Fruit fly (Drosophila melanogaster) whole organism, embryonic: Measurements from ENCODE around the gene Usp8.
A peak's percentile ranks its signal among the peaks of the same experiment; 100 is the strongest.

Source experiments
- Ada2b ChIP-seq: fragments of 200-800 bp; sonication (Bioruptor generic); IDR thresholded peaks from 2 replicates; pipeline ENCODE4 v1.3.6; 2022; ENCODE audit warnings: missing biosample characterization, missing genetic modification characterization
- CG1024 ChIP-seq: fragments of 200-800 bp; sonication (Bioruptor generic); IDR thresholded peaks from 2 replicates; pipeline ENCODE4 v1.3.6; 2022; ENCODE audit warnings: missing biosample characterization, missing genetic modification characterization
- CG10274 ChIP-seq: fragments of 200-800 bp; sonication (Bioruptor generic); optimal IDR thresholded peaks from 3 replicates; lab custom pipeline; 2017; ENCODE audit warnings: missing biosample characterization, mild to moderate bottlenecking, missing genetic modification characterization
- CG10462 ChIP-seq: fragments of 200-800 bp; sonication (Bioruptor generic); optimal IDR thresholded peaks from 2 replicates; lab custom pipeline; 2016; ENCODE audit warnings: missing biosample characterization, missing genetic modification characterization
- CG11695 ChIP-seq: fragments of 200-800 bp; sonication (Bioruptor generic); IDR thresholded peaks from 3 replicates; pipeline ENCODE4 v1.3.6; 2022; ENCODE audit warnings: missing biosample characterization, missing genetic modification characterization
- CG11696 ChIP-seq: fragments of 200-800 bp; sonication (Bioruptor generic); IDR thresholded peaks from 2 replicates; pipeline ENCODE4 v1.3.6; 2022; ENCODE audit warnings: missing biosample characterization, missing genetic modification characterization
- CG12659 ChIP-seq: fragments of 200-800 bp; sonication (Bioruptor generic); optimal IDR thresholded peaks from 3 replicates; lab custom pipeline; 2017; ENCODE audit warnings: mild to moderate bottlenecking, missing biosample characterization, missing genetic modification reagents, missing genetic modification characterization
- CG14860 ChIP-seq: fragments of 200-800 bp; sonication (Bioruptor generic); IDR thresholded peaks from 3 replicates; pipeline ENCODE4 v1.3.6; 2022; ENCODE audit warnings: missing biosample characterization, missing genetic modification characterization; ENCODE audit not compliant: partially characterized antibody
- CG15514 ChIP-seq: fragments of 200-800 bp; sonication (Bioruptor generic); optimal IDR thresholded peaks from 3 replicates; lab custom pipeline; 2017; ENCODE audit warnings: missing biosample characterization, missing genetic modification characterization, mild to moderate bottlenecking, moderate library complexity, missing genetic modification reagents
- CG16779 ChIP-seq: fragments of 200-800 bp; sonication (Bioruptor generic); IDR thresholded peaks from 2 replicates; pipeline ENCODE4 v1.3.6; 2022; ENCODE audit warnings: missing biosample characterization, missing genetic modification characterization
- CG17359 ChIP-seq: fragments of 200-800 bp; sonication (Bioruptor generic); optimal IDR thresholded peaks from 3 replicates; lab custom pipeline; 2018; ENCODE audit warnings: missing biosample characterization, mild to moderate bottlenecking, missing genetic modification characterization, moderate library complexity
- CG18011 ChIP-seq: fragments of 200-800 bp; sonication (Bioruptor generic); optimal IDR thresholded peaks from 2 replicates; lab custom pipeline; 2017; ENCODE audit warnings: missing biosample characterization, missing genetic modification characterization, mild to moderate bottlenecking, moderate library complexity, missing genotype
- CG3065 ChIP-seq: fragments of 200-800 bp; sonication (Bioruptor generic); optimal IDR thresholded peaks from 2 replicates; lab custom pipeline; 2016; ENCODE audit warnings: missing biosample characterization, missing genetic modification characterization
- CG3163 ChIP-seq: fragments of 200-800 bp; sonication (Bioruptor generic); optimal IDR thresholded peaks from 3 replicates; lab custom pipeline; 2016; ENCODE audit warnings: missing biosample characterization, missing genetic modification characterization
- CG4328 ChIP-seq: fragments of 200-800 bp; sonication (Bioruptor generic); optimal IDR thresholded peaks from 3 replicates; lab custom pipeline; 2017; ENCODE audit warnings: missing biosample characterization, missing genetic modification reagents, missing genetic modification characterization
- CG7745 ChIP-seq: fragments of 200-800 bp; sonication (Bioruptor generic); optimal IDR thresholded peaks from 2 replicates; lab custom pipeline; 2018; ENCODE audit warnings: missing biosample characterization, mild to moderate bottlenecking, missing genetic modification characterization, moderate library complexity
- CG8290 ChIP-seq, 3 experiments: fragments of 200-800 bp; sonication (Bioruptor generic); optimal IDR thresholded peaks; 2 replicates each; lab custom pipeline; 2016 to 2019; ENCODE audit warnings: missing biosample characterization in 3 of 3, missing genetic modification characterization in 3 of 3, mild to moderate bottlenecking in 2 of 3, moderate library complexity in 1 of 3
- CG8359 ChIP-seq: fragments of 200-800 bp; sonication (Bioruptor generic); optimal IDR thresholded peaks from 2 replicates; lab custom pipeline; 2017; ENCODE audit warnings: missing biosample characterization, mild to moderate bottlenecking, missing genetic modification characterization, borderline replicate concordance
- CG9437 ChIP-seq: fragments of 200-800 bp; sonication (Bioruptor generic); optimal IDR thresholded peaks from 2 replicates; lab custom pipeline; 2018; ENCODE audit warnings: missing biosample characterization, mild to moderate bottlenecking, missing genetic modification characterization
- CG9876 ChIP-seq: fragments of 200-800 bp; sonication (Bioruptor generic); optimal IDR thresholded peaks from 2 replicates; lab custom pipeline; 2016; ENCODE audit warnings: missing biosample characterization, missing genetic modification characterization
- Camta ChIP-seq: fragments of 200-800 bp; sonication (Bioruptor generic); optimal IDR thresholded peaks from 2 replicates; lab custom pipeline; 2016; ENCODE audit warnings: missing biosample characterization, missing genetic modification characterization
- Gsc ChIP-seq: fragments of 200-800 bp; sonication (Bioruptor generic); IDR thresholded peaks from 2 replicates; pipeline ENCODE4 v1.3.6; 2022; ENCODE audit warnings: missing biosample characterization, missing genetic modification characterization
- HLH4C ChIP-seq: fragments of 200-800 bp; sonication (Bioruptor generic); IDR thresholded peaks from 3 replicates; pipeline ENCODE4 v1.3.6; 2022; ENCODE audit warnings: missing biosample characterization, missing genetic modification characterization; ENCODE audit not compliant: partially characterized antibody
- NC2α ChIP-seq: fragments of 200-800 bp; sonication (Bioruptor generic); optimal IDR thresholded peaks from 2 replicates; lab custom pipeline; 2016; ENCODE audit warnings: missing biosample characterization, missing genetic modification characterization
- Oli ChIP-seq: fragments of 200-800 bp; sonication (Bioruptor generic); optimal IDR thresholded peaks from 2 replicates; lab custom pipeline; 2018; ENCODE audit warnings: missing biosample characterization, mild to moderate bottlenecking, missing genetic modification characterization, moderate library complexity
- Rfx ChIP-seq: fragments of 200-800 bp; sonication (Bioruptor generic); IDR thresholded peaks from 2 replicates; pipeline ENCODE4 v1.3.6; 2022; ENCODE audit warnings: missing biosample characterization, missing genetic modification characterization
- Scr ChIP-seq: fragments of 200-800 bp; sonication (Bioruptor generic); IDR thresholded peaks from 2 replicates; pipeline ENCODE4 v1.3.6; 2022; ENCODE audit warnings: missing biosample characterization, missing genetic modification characterization; ENCODE audit not compliant: partially characterized antibody
- amos ChIP-seq: fragments of 200-800 bp; sonication (Bioruptor generic); IDR thresholded peaks from 2 replicates; pipeline ENCODE4 v1.3.6; 2022; ENCODE audit warnings: missing biosample characterization, missing genetic modification characterization; ENCODE audit not compliant: partially characterized antibody
- cad ChIP-seq: fragments of >200 bp; optimal IDR thresholded peaks from 2 replicates; lab custom pipeline; 2017; ENCODE audit warnings: missing biosample characterization, missing genetic modification characterization
- danr ChIP-seq: fragments of 200-800 bp; sonication (Bioruptor generic); IDR thresholded peaks from 2 replicates; pipeline ENCODE4 v1.3.6; 2022; ENCODE audit warnings: missing biosample characterization, missing genetic modification characterization
- dm ChIP-seq: fragments of 200-800 bp; sonication (Bioruptor generic); optimal IDR thresholded peaks from 3 replicates; lab custom pipeline; 2016; ENCODE audit warnings: missing biosample characterization, missing genetic modification characterization
- dysf ChIP-seq: fragments of 200-800 bp; sonication (Bioruptor generic); IDR thresholded peaks from 3 replicates; pipeline ENCODE4 v1.3.6; 2022; ENCODE audit warnings: missing biosample characterization, missing genetic modification characterization
- ems ChIP-seq: fragments of 200-800 bp; sonication (Bioruptor generic); optimal IDR thresholded peaks from 3 replicates; lab custom pipeline; 2016; ENCODE audit warnings: missing biosample characterization, missing genetic modification characterization
- ind ChIP-seq: fragments of 200-800 bp; sonication (Bioruptor generic); optimal IDR thresholded peaks from 3 replicates; lab custom pipeline; 2016; ENCODE audit warnings: missing biosample characterization, missing genetic modification characterization
- jumu ChIP-seq: fragments of 200-800 bp; sonication (Bioruptor generic); optimal IDR thresholded peaks from 3 replicates; lab custom pipeline; 2016; ENCODE audit warnings: missing biosample characterization, missing genetic modification characterization
- lab ChIP-seq: fragments of 200-800 bp; sonication (Bioruptor generic); optimal IDR thresholded peaks from 3 replicates; lab custom pipeline; 2017; ENCODE audit warnings: missing biosample characterization, missing genetic modification characterization, mild to moderate bottlenecking, moderate library complexity, missing genetic modification reagents
- nerfin-1 ChIP-seq: fragments of 200-800 bp; sonication (Bioruptor generic); optimal IDR thresholded peaks from 3 replicates; lab custom pipeline; 2019; ENCODE audit warnings: missing biosample characterization, mild to moderate bottlenecking, missing genetic modification characterization, moderate library complexity
- nom ChIP-seq: fragments of 200-800 bp; sonication (Bioruptor generic); optimal IDR thresholded peaks from 2 replicates; lab custom pipeline; 2017; ENCODE audit warnings: missing biosample characterization, missing genetic modification characterization, mild to moderate bottlenecking, moderate library complexity, missing genetic modification reagents
- onecut ChIP-seq: fragments of 200-800 bp; sonication (Bioruptor generic); IDR thresholded peaks from 2 replicates; pipeline ENCODE4 v1.3.6; 2022; ENCODE audit warnings: missing biosample characterization, missing genetic modification characterization
- peb ChIP-seq: fragments of 200-800 bp; sonication (Bioruptor generic); IDR thresholded peaks from 2 replicates; pipeline ENCODE4 v1.3.6; 2022; ENCODE audit warnings: missing biosample characterization, missing genetic modification characterization
- pum ChIP-seq: fragments of 200-800 bp; sonication (Bioruptor generic); optimal IDR thresholded peaks from 2 replicates; lab custom pipeline; 2016; ENCODE audit warnings: missing biosample characterization, missing genetic modification characterization
- sens ChIP-seq: fragments of 200-800 bp; sonication (Bioruptor generic); peaks from one replicate; lab custom pipeline; 2016; ENCODE audit warnings: missing biosample characterization, missing genetic modification characterization
- sens-2 ChIP-seq: fragments of 200-800 bp; sonication (Bioruptor generic); IDR thresholded peaks from 2 replicates; pipeline ENCODE4 v1.3.6; 2022; ENCODE audit warnings: missing biosample characterization, missing genetic modification characterization
- tio ChIP-seq: fragments of 200-800 bp; sonication (Bioruptor generic); optimal IDR thresholded peaks from 2 replicates; lab custom pipeline; 2017; ENCODE audit warnings: missing biosample characterization, missing genetic modification characterization, inconsistent platforms
- tx ChIP-seq: fragments of 200-800 bp; sonication (Bioruptor generic); optimal IDR thresholded peaks from 2 replicates; lab custom pipeline; 2016; ENCODE audit warnings: missing biosample characterization, missing genetic modification characterization
- vvl ChIP-seq: fragments of 200-800 bp; sonication (Bioruptor generic); IDR thresholded peaks from 2 replicates; pipeline ENCODE4 v1.3.6; 2022; ENCODE audit warnings: missing biosample characterization, missing genetic modification characterization
- wdn ChIP-seq: fragments of 200-800 bp; sonication (Bioruptor generic); IDR thresholded peaks from 2 replicates; pipeline ENCODE4 v1.3.6; 2022; ENCODE audit warnings: missing biosample characterization, missing genetic modification characterization
- wor ChIP-seq: fragments of 200-800 bp; sonication (Bioruptor generic); IDR thresholded peaks from 2 replicates; pipeline ENCODE4 v1.3.6; 2022; ENCODE audit warnings: missing biosample characterization, missing genetic modification characterization
- yki ChIP-seq: fragments of >200 bp; optimal IDR thresholded peaks from 3 replicates; lab custom pipeline; 2018
- z ChIP-seq: fragments of 200-800 bp; sonication (Bioruptor generic); IDR thresholded peaks from 3 replicates; pipeline ENCODE4 v1.3.6; 2022; ENCODE audit warnings: missing biosample characterization, missing genetic modification characterization

Usp8 gene

DNA sequence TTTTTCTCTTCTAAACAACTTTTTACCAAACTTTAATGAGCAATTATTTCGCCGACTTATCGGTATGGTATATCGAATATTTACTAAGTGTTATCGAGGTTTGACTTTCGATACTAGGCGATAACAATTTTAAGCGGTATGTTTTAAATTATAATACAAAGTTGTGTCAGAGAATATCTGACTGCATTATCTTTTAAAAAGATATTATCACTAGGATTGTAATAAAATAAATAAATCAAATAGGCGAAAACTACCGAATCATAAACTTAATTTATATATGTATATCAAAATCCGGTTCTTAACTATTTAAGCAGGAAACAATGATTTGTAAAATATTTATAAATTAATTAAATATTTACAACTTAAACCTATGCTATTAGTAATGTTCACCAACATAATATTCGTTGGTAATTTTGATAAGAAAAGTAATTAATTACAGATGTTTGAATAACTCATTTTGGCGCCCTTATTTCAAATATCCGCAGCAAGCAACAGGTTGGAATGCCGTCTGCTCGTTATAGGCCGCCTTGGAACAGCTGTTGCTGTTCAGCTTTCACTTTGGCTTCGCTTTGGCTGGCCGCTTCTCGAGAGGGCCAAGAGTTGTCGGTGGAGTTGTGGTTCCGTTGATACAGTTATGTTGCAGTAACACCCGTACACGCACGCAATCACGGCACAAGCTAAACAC lies 26.0 kb upstream of the Usp8 start, which contains the start of the genes Sec15 and rtet (continued):
- peak; percentile 73 for TF ChIP-seq nerfin-1 (tag; lab: Kevin White, UChicago)
- no peak for TF ChIP-seq wor (GFP tag; lab: Robert Waterston, UW)
- TF ChIP-seq cad (GFP tag; lab: Kevin White, UChicago): no peak
- TF ChIP-seq sens (GFP tag; lab: Kevin White, UChicago): peak; percentile 84
- TF ChIP-seq tx: peak; percentile 19
- no peak for TF ChIP-seq CG3163 (GFP tag; lab: Kevin White, UChicago)
- TF ChIP-seq Scr (GFP tag; lab: Robert Waterston, UW): peak; percentile 64
- peak; percentile 48; the same call in 1 of the 2 replicates for TF ChIP-seq CG1024 (GFP tag; lab: Robert Waterston, UW)
- peak; percentile 63 for TF ChIP-seq CG17359 (tag; lab: Kevin White, UChicago)
- peak; percentile 30; the same call in 1 of the 2 replicates for TF ChIP-seq peb
- TF ChIP-seq CG15514 (GFP tag; lab: Kevin White, UChicago): peak; percentile 61
- no peak for TF ChIP-seq yki
- no peak for TF ChIP-seq lab (GFP tag; lab: Kevin White, UChicago)
- TF ChIP-seq CG4328 (GFP tag; lab: Kevin White, UChicago): peak; percentile 72
- TF ChIP-seq CG14860 (GFP tag; lab: Robert Waterston, UW): peak; percentile 43; the same call in 2 of the 3 replicates
- no peak for TF ChIP-seq CG8290 (GFP tag; optimal IDR thresholded peaks at IDR 0.05; lab: Kevin White, UChicago)
- no peak for TF ChIP-seq CG8290 (tag; optimal IDR thresholded peaks at IDR 0.05; lab: Kevin White, UChicago)
- no peak for TF ChIP-seq NC2α (GFP tag; lab: Kevin White, UChicago)
- TF ChIP-seq sens-2 (GFP tag; lab: Robert Waterston, UW): peak; percentile 34; the same call in 1 of the 2 replicates
- no peak for TF ChIP-seq z (GFP tag; lab: Robert Waterston, UW)
- no peak for TF ChIP-seq ems (GFP tag; lab: Kevin White, UChicago)
- TF ChIP-seq Rfx (GFP tag; lab: Robert Waterston, UW): peak; percentile 72
- peak; percentile 76 for TF ChIP-seq vvl (GFP tag; lab: Robert Waterston, UW)
- no peak for TF ChIP-seq danr
- TF ChIP-seq CG7745 (tag; lab: Kevin White, UChicago): no peak
- TF ChIP-seq CG11696: no peak
- 0 out of 2 replicates have a peak, but pooled peaks have one; percentile 26 for TF ChIP-seq CG16779 (GFP tag; lab: Robert Waterston, UW)
- 0 out of 2 replicates have a peak, but pooled peaks have one; percentile 11 for TF ChIP-seq wdn (GFP tag; lab: Robert Waterston, UW)
- TF ChIP-seq Ada2b (GFP tag; lab: Robert Waterston, UW): peak; percentile 41; the same call in 1 of the 2 replicates
- TF ChIP-seq CG9437 (GFP tag; lab: Kevin White, UChicago): peak; percentile 50
- no peak for TF ChIP-seq CG11695
- no peak for TF ChIP-seq CG8359
- TF ChIP-seq CG12659: peak; percentile 70
- no peak for TF ChIP-seq jumu (GFP tag; lab: Kevin White, UChicago)
- TF ChIP-seq CG10274 (GFP tag; lab: Kevin White, UChicago): no peak
- TF ChIP-seq Camta (GFP tag; lab: Kevin White, UChicago): no peak
- peak; percentile 57 for TF ChIP-seq ind (GFP tag; lab: Kevin White, UChicago)
- TF ChIP-seq CG10462: no peak
- TF ChIP-seq nom (GFP tag; lab: Kevin White, UChicago): peak; percentile 37
- peak; percentile 75 for TF ChIP-seq onecut
- TF ChIP-seq Gsc (GFP tag; lab: Robert Waterston, UW): no peak
- TF ChIP-seq dysf (GFP tag; lab: Robert Waterston, UW): peak; percentile 66
- TF ChIP-seq dm: peak; percentile 24
- peak; percentile 78 for TF ChIP-seq HLH4C (GFP tag; lab: Robert Waterston, UW)
- TF ChIP-seq amos (GFP tag; lab: Robert Waterston, UW): peak; percentile 40; the same call in 1 of the 2 replicates
- TF ChIP-seq CG9876 (GFP tag; lab: Kevin White, UChicago): peak; percentile 21
- TF ChIP-seq CG3065 (GFP tag; lab: Kevin White, UChicago): no peak
- peak; percentile 17 for TF ChIP-seq CG18011
- TF ChIP-seq pum (GFP tag; lab: Kevin White, UChicago): no peak
- TF ChIP-seq tio (GFP tag; lab: Kevin White, UChicago): no peak
- TF ChIP-seq Oli: peak; percentile 48
